Worm (Caenorhabditis elegans) whole organism, young adult: Measurements from ENCODE around the gene gpa-10.

Experiments used
- B0336.3 ChIP-seq: fragments of 200-800 bp; sonication (Bioruptor generic); IDR thresholded peaks from 2 replicates; pipeline ENCODE4 v1.3.6; 2022; ENCODE audit warnings: missing genetic modification characterization, missing compliant biosample characterization
- C06A6.2 ChIP-seq: fragments of 200-800 bp; sonication (Bioruptor generic); conservative IDR thresholded peaks from 2 replicates; pipeline ENCODE4 v1.3.6; 2022; ENCODE audit warnings: missing genetic modification characterization, missing compliant biosample characterization
- D2030.7 ChIP-seq: fragments of 200-800 bp; sonication (Bioruptor generic); IDR thresholded peaks from 2 replicates; pipeline ENCODE4 v1.3.6; 2022; ENCODE audit warnings: missing genetic modification reagents, missing genetic modification characterization, missing compliant biosample characterization
- F22D6.2 ChIP-seq: sonication (generic microtip); optimal IDR thresholded peaks from 2 replicates; lab custom pipeline; 2016; ENCODE audit warnings: mild to moderate bottlenecking, missing genetic modification characterization, missing compliant biosample characterization
- F23B12.7 ChIP-seq: sonication (generic microtip); optimal IDR thresholded peaks from 2 replicates; lab custom pipeline; 2017; ENCODE audit warnings: missing genetic modification characterization, mild to moderate bottlenecking, missing compliant biosample characterization, antibody characterized with exemption, moderate library complexity; ENCODE audit not compliant: insufficient read depth
- F33H1.4 ChIP-seq: fragments of 200-800 bp; sonication (Bioruptor generic); IDR thresholded peaks from 2 replicates; pipeline ENCODE4 v1.3.6; 2022; ENCODE audit warnings: missing genetic modification reagents, missing genetic modification characterization, missing compliant biosample characterization
- F37B4.10 ChIP-seq: fragments of 200-800 bp; sonication (Bioruptor generic); IDR thresholded peaks from 2 replicates; pipeline ENCODE4 v1.3.6; 2022; ENCODE audit warnings: missing genetic modification characterization, missing compliant biosample characterization
- K11D2.4 ChIP-seq: fragments of 200-800 bp; sonication (Bioruptor generic); IDR thresholded peaks from 2 replicates; pipeline ENCODE4 v1.3.6; 2022; ENCODE audit warnings: missing genetic modification reagents, missing genetic modification characterization, missing compliant biosample characterization
- K12H6.12 ChIP-seq: fragments of 200-800 bp; sonication (Bioruptor generic); optimal IDR thresholded peaks from 2 replicates; lab custom pipeline; 2018; ENCODE audit warnings: mild to moderate bottlenecking, missing genetic modification characterization, missing compliant biosample characterization
- T07F8.4 ChIP-seq: sonication (generic microtip); optimal IDR thresholded peaks from 2 replicates; lab custom pipeline; 2016; ENCODE audit warnings: mild to moderate bottlenecking, missing genetic modification characterization, moderate library complexity, missing compliant biosample characterization
- Y95B8A.8 ChIP-seq: fragments of 200-800 bp; sonication (Bioruptor generic); IDR thresholded peaks from 2 replicates; pipeline ENCODE4 v1.3.6; 2022; ENCODE audit warnings: missing genetic modification reagents, missing genetic modification characterization, missing compliant biosample characterization
- aptf-2 ChIP-seq: fragments of 200-800 bp; sonication (Bioruptor generic); conservative IDR thresholded peaks from 2 replicates; pipeline ENCODE4 v1.3.6; 2022; ENCODE audit warnings: missing genetic modification reagents, missing genetic modification characterization, missing compliant biosample characterization
- atf-7 ChIP-seq: sonication (generic microtip); optimal IDR thresholded peaks from 2 replicates; lab custom pipeline; 2017; ENCODE audit warnings: mild to moderate bottlenecking, missing genetic modification characterization, missing compliant biosample characterization
- athp-1 ChIP-seq: sonication (generic microtip); optimal IDR thresholded peaks from 2 replicates; lab custom pipeline; 2017; ENCODE audit warnings: mild to moderate bottlenecking, missing genetic modification characterization, missing compliant biosample characterization
- attf-3 ChIP-seq: fragments of 200-800 bp; sonication (Bioruptor generic); conservative IDR thresholded peaks from 2 replicates; pipeline ENCODE4 v1.3.6; 2022; ENCODE audit warnings: missing genetic modification reagents, missing genetic modification characterization, missing compliant biosample characterization
- bed-1 ChIP-seq: fragments of 200-800 bp; sonication (Bioruptor generic); IDR thresholded peaks from 2 replicates; pipeline ENCODE4 v1.3.6; 2022; ENCODE audit warnings: missing genetic modification reagents, missing genetic modification characterization, missing compliant biosample characterization
- bed-2 ChIP-seq: fragments of 200-800 bp; sonication (Bioruptor generic); IDR thresholded peaks from 2 replicates; pipeline ENCODE4 v1.3.6; 2022; ENCODE audit warnings: missing genetic modification reagents, missing genetic modification characterization, missing compliant biosample characterization
- cebp-1 ChIP-seq, 2 experiments: fragments of 200-800 bp in 1 of 2; sonication (Bioruptor generic) in 1 of 2; sonication (generic microtip) in 1 of 2; IDR thresholded peaks in 1 of 2; optimal IDR thresholded peaks in 1 of 2; 2 replicates each; pipeline versions ENCODE4 v1.3.6 to Lab custom; 2017 to 2022; ENCODE audit warnings: missing compliant biosample characterization in 2 of 2, missing genetic modification characterization in 2 of 2, mild to moderate bottlenecking in 1 of 2, missing genetic modification reagents in 1 of 2, moderate library complexity in 1 of 2
- ceh-27 ChIP-seq: fragments of 200-800 bp; sonication (Bioruptor generic); optimal IDR thresholded peaks from 2 replicates; lab custom pipeline; 2018; ENCODE audit warnings: mild to moderate bottlenecking, missing genetic modification characterization, moderate library complexity, missing compliant biosample characterization
- ceh-79 ChIP-seq: sonication (generic microtip); optimal IDR thresholded peaks from 2 replicates; lab custom pipeline; 2017; ENCODE audit warnings: mild to moderate bottlenecking, missing genetic modification characterization, missing compliant biosample characterization
- dox-1 ChIP-seq: fragments of 200-800 bp; sonication (Bioruptor generic); IDR thresholded peaks from 2 replicates; pipeline ENCODE4 v1.3.6; 2022; ENCODE audit warnings: missing genetic modification reagents, missing genetic modification characterization, missing compliant biosample characterization
- dpl-1 ChIP-seq: fragments of 150-350 bp; optimal IDR thresholded peaks from 2 replicates; lab custom pipeline; 2014; ENCODE audit warnings: missing biosample characterization, missing genetic modification reagents, missing genetic modification characterization
- egl-18 ChIP-seq: fragments of 200-800 bp; sonication (Bioruptor generic); IDR thresholded peaks from 2 replicates; pipeline ENCODE4 v1.3.6; 2022; ENCODE audit warnings: missing genetic modification reagents, missing genetic modification characterization, missing compliant biosample characterization
- egl-44 ChIP-seq: fragments of 200-800 bp; sonication (Bioruptor generic); IDR thresholded peaks from 2 replicates; pipeline ENCODE4 v1.3.6; 2022; ENCODE audit warnings: missing genetic modification reagents, missing genetic modification characterization, missing compliant biosample characterization
- ekl-4 ChIP-seq: fragments of 200-800 bp; sonication (Bioruptor generic); IDR thresholded peaks from 2 replicates; pipeline ENCODE4 v1.3.6; 2022; ENCODE audit warnings: missing genetic modification reagents, missing genetic modification characterization, missing compliant biosample characterization
- ets-4 ChIP-seq: fragments of 200-800 bp; sonication (Bioruptor generic); optimal IDR thresholded peaks from 2 replicates; lab custom pipeline; 2018; ENCODE audit warnings: mild to moderate bottlenecking, missing genetic modification characterization, missing compliant biosample characterization
- fkh-3 ChIP-seq: sonication (generic microtip); optimal IDR thresholded peaks from 2 replicates; lab custom pipeline; 2016; ENCODE audit warnings: mild to moderate bottlenecking, missing genetic modification characterization, missing compliant biosample characterization
- hlh-26 ChIP-seq: fragments of 200-800 bp; sonication (Bioruptor generic); conservative IDR thresholded peaks from 2 replicates; pipeline ENCODE4 v1.3.6; 2022; ENCODE audit warnings: missing genetic modification reagents, missing genetic modification characterization, missing compliant biosample characterization
- hmg-1.2 ChIP-seq: fragments of 200-800 bp; sonication (Bioruptor generic); IDR thresholded peaks from 2 replicates; pipeline ENCODE4 v1.3.6; 2022; ENCODE audit warnings: missing genetic modification reagents, missing genetic modification characterization, missing compliant biosample characterization
- hsf-1 ChIP-seq: fragments of 200-800 bp; sonication (Bioruptor generic); IDR thresholded peaks from 2 replicates; pipeline ENCODE4 v1.3.6; 2022; ENCODE audit warnings: missing genetic modification reagents, missing genetic modification characterization, missing compliant biosample characterization
- lag-1 ChIP-seq: fragments of 200-800 bp; sonication (Bioruptor generic); IDR thresholded peaks from 2 replicates; pipeline ENCODE4 v1.3.6; 2022; ENCODE audit warnings: missing genetic modification reagents, missing genetic modification characterization, missing compliant biosample characterization
- let-607 ChIP-seq, 2 experiments: fragments of 200-800 bp in 1 of 2; sonication (Bioruptor generic) in 1 of 2; sonication (generic microtip) in 1 of 2; optimal IDR thresholded peaks; 2 replicates each; lab custom pipeline; 2016 to 2018; ENCODE audit warnings: mild to moderate bottlenecking in 2 of 2, missing compliant biosample characterization in 2 of 2, missing genetic modification characterization in 2 of 2, moderate library complexity in 2 of 2, missing genotype in 1 of 2
- lin-40 ChIP-seq: sonication (generic microtip); optimal IDR thresholded peaks from 2 replicates; lab custom pipeline; 2016; ENCODE audit warnings: missing genetic modification characterization, mild to moderate bottlenecking, missing compliant biosample characterization, missing genotype, missing genetic modification reagents
- lin-54 ChIP-seq: fragments of 200-800 bp; sonication (Bioruptor generic); optimal IDR thresholded peaks from 2 replicates; lab custom pipeline; 2018; ENCODE audit warnings: mild to moderate bottlenecking, missing genetic modification characterization, missing compliant biosample characterization
- madf-10 ChIP-seq: sonication (generic microtip); optimal IDR thresholded peaks from 2 replicates; lab custom pipeline; 2016; ENCODE audit warnings: mild to moderate bottlenecking, missing genetic modification characterization, missing compliant biosample characterization
- madf-3 ChIP-seq: fragments of 200-800 bp; sonication (Bioruptor generic); IDR thresholded peaks from 2 replicates; pipeline ENCODE4 v1.3.6; 2022; ENCODE audit warnings: missing genetic modification reagents, missing genetic modification characterization, missing compliant biosample characterization
- mcd-1 ChIP-seq: fragments of 200-800 bp; sonication (Bioruptor generic); IDR thresholded peaks from 2 replicates; pipeline ENCODE4 v1.3.6; 2022; ENCODE audit warnings: missing genetic modification reagents, missing genetic modification characterization, missing compliant biosample characterization
- nfya-1 ChIP-seq: sonication (generic microtip); optimal IDR thresholded peaks from 2 replicates; lab custom pipeline; 2017; ENCODE audit warnings: antibody characterized with exemption, missing compliant biosample characterization, missing genetic modification characterization, borderline replicate concordance; ENCODE audit not compliant: insufficient read depth
- nhr-80 ChIP-seq: sonication (generic microtip); optimal IDR thresholded peaks from 2 replicates; lab custom pipeline; 2016; ENCODE audit warnings: missing genetic modification characterization, missing compliant biosample characterization
- pha-4 ChIP-seq: fragments of 150-350 bp; sonication (generic microtip); optimal IDR thresholded peaks from 2 replicates; lab custom pipeline; 2014; ENCODE audit warnings: missing biosample characterization, missing genetic modification reagents, missing genetic modification characterization
- rec-8 ChIP-seq, 2 experiments: sonication (generic microtip); optimal IDR thresholded peaks; 2 replicates each; lab custom pipeline; 2016; ENCODE audit warnings: mild to moderate bottlenecking in 2 of 2, missing genetic modification characterization in 2 of 2, missing genetic modification reagents in 2 of 2, missing genotype in 2 of 2, missing biosample characterization in 1 of 2, missing compliant biosample characterization in 1 of 2, moderate library complexity in 1 of 2
- sdz-38 ChIP-seq: sonication (generic microtip); optimal IDR thresholded peaks from 2 replicates; lab custom pipeline; 2016; ENCODE audit warnings: missing genotype, missing genetic modification characterization, missing compliant biosample characterization
- snpc-1.1 ChIP-seq: sonication (generic microtip); optimal IDR thresholded peaks from 2 replicates; lab custom pipeline; 2017; ENCODE audit warnings: missing genetic modification characterization, mild to moderate bottlenecking, missing compliant biosample characterization, antibody characterized with exemption, moderate library complexity, missing genotype, missing genetic modification reagents; ENCODE audit not compliant: insufficient read depth
- snpc-3.4 ChIP-seq: sonication (generic microtip); optimal IDR thresholded peaks from 2 replicates; lab custom pipeline; 2017; ENCODE audit warnings: missing genetic modification characterization, mild to moderate bottlenecking, missing compliant biosample characterization, antibody characterized with exemption, moderate library complexity, missing genotype, missing genetic modification reagents
- zfh-2 ChIP-seq: fragments of 200-800 bp; sonication (Bioruptor generic); conservative IDR thresholded peaks from 2 replicates; pipeline ENCODE4 v1.3.6; 2022; ENCODE audit warnings: missing genetic modification reagents, missing genetic modification characterization, missing compliant biosample characterization
- ztf-26 ChIP-seq: sonication (generic microtip); optimal IDR thresholded peaks from 2 replicates; lab custom pipeline; 2017; ENCODE audit warnings: missing genetic modification characterization, missing compliant biosample characterization
- ztf-6 ChIP-seq: fragments of 200-800 bp; sonication (Bioruptor generic); IDR thresholded peaks from 2 replicates; pipeline ENCODE4 v1.3.6; 2022; ENCODE audit warnings: missing genetic modification reagents, missing genetic modification characterization, missing compliant biosample characterization

The gpa-10 gene

ce11 chrV:6880623-6881022 lies 26.0 kb upstream of the gpa-10 start:
- TF ChIP-seq nfya-1 (tag; lab: Kevin White, UChicago) (no peak), madf-3 (no peak), hsf-1 (GFP tag; lab: Robert Waterston, UW) (no peak), F33H1.4 (GFP tag; lab: Robert Waterston, UW) (no peak), aptf-2 (no peak), K11D2.4 (GFP tag; lab: Robert Waterston, UW) (no peak), mcd-1 (GFP tag; lab: Robert Waterston, UW) (no peak), dpl-1 (no peak), F37B4.10 (GFP tag; lab: Robert Waterston, UW) (0 out of 2 replicates have a peak, but pooled peaks have one; percentile 18), cebp-1 (GFP tag; IDR thresholded peaks at IDR 0.05; lab: Robert Waterston, UW) (no peak), cebp-1 (tag; optimal IDR thresholded peaks at IDR 0.05; lab: Kevin White, UChicago) (peak; percentile 35), hmg-1.2 (peak; percentile 19; the same call in 1 of the 2 replicates), B0336.3 (GFP tag; lab: Robert Waterston, UW) (no peak), ztf-6 (no peak), bed-1 (GFP tag; lab: Robert Waterston, UW) (no peak), snpc-1.1 (tag; lab: Kevin White, UChicago) (no peak), ceh-27 (GFP tag; lab: Kevin White, UChicago) (peak; percentile 66), dox-1 (GFP tag; lab: Robert Waterston, UW) (0 out of 2 replicates have a peak, but pooled peaks have one; percentile 6), let-607 (tag; optimal IDR thresholded peaks at IDR 0.05; lab: Kevin White, UChicago) (no peak), F23B12.7 (tag; lab: Kevin White, UChicago) (no peak), egl-44 (no peak), atf-7 (no peak), madf-10 (tag; lab: Kevin White, UChicago) (no peak), sdz-38 (no peak), egl-18 (GFP tag; lab: Robert Waterston, UW) (no peak), ekl-4 (GFP tag; lab: Robert Waterston, UW) (peak; percentile 23; the same call in 1 of the 2 replicates), snpc-3.4 (no peak), ets-4 (no peak), K12H6.12 (tag; lab: Kevin White, UChicago) (peak; percentile 11), ztf-26 (no peak), pha-4 (no peak), fkh-3 (tag; lab: Kevin White, UChicago) (no peak), lag-1 (no peak), F22D6.2 (no peak), zfh-2 (GFP tag; lab: Robert Waterston, UW) (peak; percentile 82), Y95B8A.8 (no peak), ceh-79 (tag; lab: Kevin White, UChicago) (peak; percentile 9), C06A6.2 (GFP tag; lab: Robert Waterston, UW) (no peak), attf-3 (no peak), nhr-80 (tag; lab: Kevin White, UChicago) (no peak)
- TF ChIP-seq, all 124 proteins: peak for 9

- TF ChIP-seq ztf-6 (peak; percentile 35; the same call in 1 of the 2 replicates), athp-1 (peak; percentile 45), mcd-1 (GFP tag; lab: Robert Waterston, UW) (peak; percentile 52), D2030.7 (GFP tag; lab: Robert Waterston, UW) (no peak), zfh-2 (GFP tag; lab: Robert Waterston, UW) (peak; percentile 99), bed-2 (GFP tag; lab: Robert Waterston, UW) (peak; percentile 40; the same call in 1 of the 2 replicates), madf-3 (peak; percentile 54; the same call in 1 of the 2 replicates), sdz-38 (no peak), cebp-1 (GFP tag; IDR thresholded peaks at IDR 0.05; lab: Robert Waterston, UW) (no peak), cebp-1 (tag; optimal IDR thresholded peaks at IDR 0.05; lab: Kevin White, UChicago) (peak; percentile 76), lin-40 (tag; lab: Kevin White, UChicago) (peak; percentile 66), dox-1 (GFP tag; lab: Robert Waterston, UW) (peak; percentile 74), ekl-4 (GFP tag; lab: Robert Waterston, UW) (no peak), lin-54 (GFP tag; lab: Kevin White, UChicago) (peak; percentile 17), hlh-26 (GFP tag; lab: Robert Waterston, UW) (no peak), T07F8.4 (no peak), rec-8 (tag; optimal IDR thresholded peaks at IDR 0.05; lab: Kevin White, UChicago) (peak in 1 of 2 experiments; percentile 8), ztf-26 (peak; percentile 34)
Measured at ce11 chrV:6879490-6879889, 24.9 kb upstream of the gpa-10 start.
